Fruit fly (Drosophila melanogaster): Measurements from ENCODE around the gene PolE1.

PolE1 gene

dm6 chr3R:23327707-23328106, 20.2 kb upstream of the PolE1 start:
- TF ChIP-seq rn (GFP tag; IDR thresholded peaks at IDR 0.05) = no peak
- TF ChIP-seq CG34367 (tag; optimal IDR thresholded peaks at IDR 0.05) = no peak
- no peak for TF ChIP-seq CG12605 (GFP tag; IDR thresholded peaks at IDR 0.05)
- no peak for TF ChIP-seq CG9948 (tag; optimal IDR thresholded peaks at IDR 0.05)
- no peak for TF ChIP-seq CG14655 (GFP tag; optimal IDR thresholded peaks at IDR 0.05)
- no peak for TF ChIP-seq CG13204 (GFP tag; optimal IDR thresholded peaks at IDR 0.05)
- no peak for TF ChIP-seq D1 (tag; optimal IDR thresholded peaks at IDR 0.05)
- TF ChIP-seq Pif1B (GFP tag; optimal IDR thresholded peaks at IDR 0.05) = no peak
- TF ChIP-seq CG32121 (GFP tag; IDR thresholded peaks at IDR 0.05) = no peak
- TF ChIP-seq gl (tag; optimal IDR thresholded peaks at IDR 0.05) = no peak
- TF ChIP-seq CG8301 (tag; optimal IDR thresholded peaks at IDR 0.05) = no peak
- TF ChIP-seq Pif1A (GFP tag; optimal IDR thresholded peaks at IDR 0.05) = no peak
- no peak for TF ChIP-seq CG10348 (GFP tag; IDR thresholded peaks at IDR 0.05)
- no peak for TF ChIP-seq CG15710 (tag; optimal IDR thresholded peaks at IDR 0.05)
- TF ChIP-seq CG4496 (GFP tag; IDR thresholded peaks at IDR 0.05) = no peak
- TF ChIP-seq CG17806 (tag; optimal IDR thresholded peaks at IDR 0.05) = no peak
- no peak for TF ChIP-seq Snoo (tag; optimal IDR thresholded peaks at IDR 0.05)
- no peak for TF ChIP-seq Ets98B (GFP tag; IDR thresholded peaks at IDR 0.05)
- no peak for TF ChIP-seq EcR (GFP tag; optimal IDR thresholded peaks at IDR 0.05)

DNA sequence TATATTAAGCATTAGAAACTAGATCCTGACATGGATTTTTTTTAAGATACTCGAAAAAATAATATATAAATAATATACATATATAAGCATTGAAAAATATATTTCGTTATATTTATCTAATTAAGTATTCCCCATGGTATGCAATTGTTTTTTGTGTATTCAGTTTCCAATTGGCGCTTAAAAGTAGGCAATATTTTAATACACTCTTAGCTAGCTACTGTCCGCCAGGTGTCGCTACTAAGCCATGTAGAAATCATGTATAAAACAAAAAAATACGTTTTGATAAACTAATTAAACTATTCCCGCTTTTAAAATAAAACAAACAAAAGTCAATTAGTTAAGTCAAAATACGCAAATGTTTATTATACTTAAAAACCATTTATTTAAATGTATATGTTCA, 16.6 kb upstream of the PolE1 start:
- no peak for TF ChIP-seq CG12605 (GFP tag; IDR thresholded peaks at IDR 0.05)
- TF ChIP-seq Ets98B (GFP tag; IDR thresholded peaks at IDR 0.05) = no peak
- TF ChIP-seq CG34367 (tag; optimal IDR thresholded peaks at IDR 0.05) = peak; percentile 27
- TF ChIP-seq CG15710 (tag; optimal IDR thresholded peaks at IDR 0.05) = no peak
- TF ChIP-seq D1 (tag; optimal IDR thresholded peaks at IDR 0.05) = peak; percentile 98
- peak; percentile 17 for TF ChIP-seq Pif1B (GFP tag; optimal IDR thresholded peaks at IDR 0.05)
- TF ChIP-seq CG14655 (GFP tag; optimal IDR thresholded peaks at IDR 0.05) = peak; percentile 46
- peak; percentile 24 for TF ChIP-seq Snoo (tag; optimal IDR thresholded peaks at IDR 0.05)
- TF ChIP-seq gl (tag; optimal IDR thresholded peaks at IDR 0.05) = no peak
- TF ChIP-seq fd96Ca (GFP tag; IDR thresholded peaks at IDR 0.05) = no peak
- TF ChIP-seq CG8301 (tag; optimal IDR thresholded peaks at IDR 0.05) = peak; percentile 14
- no peak for TF ChIP-seq CG32121 (GFP tag; IDR thresholded peaks at IDR 0.05)
- no peak for TF ChIP-seq rn (GFP tag; IDR thresholded peaks at IDR 0.05)

- TF ChIP-seq Pif1A (GFP tag; optimal IDR thresholded peaks at IDR 0.05) (no peak), CG9948 (tag; optimal IDR thresholded peaks at IDR 0.05) (no peak), CG34367 (tag; optimal IDR thresholded peaks at IDR 0.05) (no peak), CG32121 (GFP tag; IDR thresholded peaks at IDR 0.05) (no peak), D1 (tag; optimal IDR thresholded peaks at IDR 0.05) (no peak), CG15710 (tag; optimal IDR thresholded peaks at IDR 0.05) (no peak), fd96Ca (GFP tag; IDR thresholded peaks at IDR 0.05) (no peak), CG8301 (tag; optimal IDR thresholded peaks at IDR 0.05) (no peak), CG17806 (tag; optimal IDR thresholded peaks at IDR 0.05) (no peak), EcR (GFP tag; optimal IDR thresholded peaks at IDR 0.05) (no peak), CG10348 (GFP tag; IDR thresholded peaks at IDR 0.05) (no peak), CG8159 (tag; optimal IDR thresholded peaks at IDR 0.05) (no peak), CG14655 (GFP tag; optimal IDR thresholded peaks at IDR 0.05) (no peak), gl (tag; optimal IDR thresholded peaks at IDR 0.05) (no peak), Ets98B (GFP tag; IDR thresholded peaks at IDR 0.05) (no peak)
Measured at dm6 chr3R:23331865-23332367, 16.0 kb upstream of the PolE1 start.

DNA sequence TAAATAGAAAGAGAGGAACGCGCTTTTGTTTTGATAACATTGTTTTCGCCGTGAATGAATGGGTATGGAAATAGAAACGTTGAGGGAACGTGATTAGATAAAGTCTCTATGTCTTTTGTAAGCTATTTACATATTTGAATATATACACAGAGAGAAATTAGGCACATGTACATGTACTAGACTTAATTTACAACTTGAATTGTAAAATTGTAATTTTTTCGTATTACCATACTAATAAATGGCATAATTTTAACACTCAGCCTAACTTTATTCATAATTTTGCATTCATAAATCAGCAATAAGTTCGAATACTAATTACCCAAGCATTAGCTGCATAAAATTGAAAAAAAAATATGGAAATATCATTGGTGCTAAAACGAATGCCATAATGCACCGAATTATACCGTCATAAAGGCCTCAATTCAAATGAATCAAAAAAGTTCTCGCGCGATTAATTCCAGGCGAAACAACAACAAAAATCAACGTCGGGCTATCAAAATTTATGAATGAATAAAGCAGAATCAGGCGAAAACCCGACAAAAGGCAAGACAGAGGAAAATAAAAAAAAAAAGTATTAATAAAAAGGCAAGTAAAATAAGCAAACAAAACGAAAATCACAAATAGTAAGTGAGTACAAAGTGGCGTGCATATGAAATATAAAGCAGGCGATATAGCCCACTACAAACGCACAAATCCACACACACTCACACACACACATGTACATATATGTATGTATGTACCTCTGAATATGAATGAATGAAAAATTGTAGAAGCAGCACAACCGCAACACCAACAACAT, 15.2 kb upstream of the PolE1 start:
- TF ChIP-seq CG34367 (tag; optimal IDR thresholded peaks at IDR 0.05) = peak; percentile 6
- no peak for TF ChIP-seq CG8301 (tag; optimal IDR thresholded peaks at IDR 0.05)
- no peak for TF ChIP-seq CG10348 (GFP tag; IDR thresholded peaks at IDR 0.05)
- TF ChIP-seq rn (GFP tag; IDR thresholded peaks at IDR 0.05) = no peak
- no peak for TF ChIP-seq Ets98B (GFP tag; IDR thresholded peaks at IDR 0.05)
- no peak; the same call in 1 of the 2 replicates for TF ChIP-seq CG12605 (GFP tag; IDR thresholded peaks at IDR 0.05)
- TF ChIP-seq gl (tag; optimal IDR thresholded peaks at IDR 0.05) = no peak
- peak; percentile 19 for TF ChIP-seq Pif1A (GFP tag; optimal IDR thresholded peaks at IDR 0.05)
- TF ChIP-seq fd96Ca (GFP tag; IDR thresholded peaks at IDR 0.05) = no peak
- TF ChIP-seq Pif1B (GFP tag; optimal IDR thresholded peaks at IDR 0.05) = no peak
- TF ChIP-seq CG4496 (GFP tag; IDR thresholded peaks at IDR 0.05) = no peak
- no peak for TF ChIP-seq CG32121 (GFP tag; IDR thresholded peaks at IDR 0.05)
- TF ChIP-seq CG15710 (tag; optimal IDR thresholded peaks at IDR 0.05) = no peak
- TF ChIP-seq CG13204 (GFP tag; optimal IDR thresholded peaks at IDR 0.05) = no peak
- no peak for TF ChIP-seq CG9948 (tag; optimal IDR thresholded peaks at IDR 0.05)
- no peak for TF ChIP-seq Snoo (tag; optimal IDR thresholded peaks at IDR 0.05)

- TF ChIP-seq CG14655 (GFP tag; optimal IDR thresholded peaks at IDR 0.05) (peak; percentile 33), CG13204 (GFP tag; optimal IDR thresholded peaks at IDR 0.05) (no peak), CG12605 (GFP tag; IDR thresholded peaks at IDR 0.05) (0 out of 2 replicates have a peak, but pooled peaks have one; percentile 29), CG8301 (tag; optimal IDR thresholded peaks at IDR 0.05) (peak; percentile 37), CG8159 (tag; optimal IDR thresholded peaks at IDR 0.05) (peak; percentile 39), CG34367 (tag; optimal IDR thresholded peaks at IDR 0.05) (no peak), CG17806 (tag; optimal IDR thresholded peaks at IDR 0.05) (peak; percentile 48), gl (tag; optimal IDR thresholded peaks at IDR 0.05) (no peak), D1 (tag; optimal IDR thresholded peaks at IDR 0.05) (no peak), CG15710 (tag; optimal IDR thresholded peaks at IDR 0.05) (no peak), Snoo (tag; optimal IDR thresholded peaks at IDR 0.05) (no peak), CG10348 (GFP tag; IDR thresholded peaks at IDR 0.05) (no peak), CG9948 (tag; optimal IDR thresholded peaks at IDR 0.05) (peak; percentile 51), CG32121 (GFP tag; IDR thresholded peaks at IDR 0.05) (peak; percentile 51), Pif1B (GFP tag; optimal IDR thresholded peaks at IDR 0.05) (no peak), fd96Ca (GFP tag; IDR thresholded peaks at IDR 0.05) (peak; percentile 12; the same call in 1 of the 3 replicates), CG4496 (GFP tag; IDR thresholded peaks at IDR 0.05) (no peak), EcR (GFP tag; optimal IDR thresholded peaks at IDR 0.05) (no peak), rn (GFP tag; IDR thresholded peaks at IDR 0.05) (no peak), Ets98B (GFP tag; IDR thresholded peaks at IDR 0.05) (no peak), Pif1A (GFP tag; optimal IDR thresholded peaks at IDR 0.05) (no peak)
Measured at dm6 chr3R:23333334-23334035, 14.4 kb upstream of the PolE1 start.

Measured in whole organism, pupa.